Fruit fly (Drosophila melanogaster) whole organism, embryonic: ENCODE data around the gene CARPB.

Experiments
- ATbp ChIP-seq: fragments of 200-800 bp; sonication (Bioruptor generic); optimal IDR thresholded peaks from 2 replicates; lab custom pipeline; 2017; ENCODE audit warnings: missing biosample characterization, mild to moderate bottlenecking, missing genetic modification characterization, missing genetic modification reagents
- Abd-B ChIP-seq: fragments of 200-800 bp; sonication (Bioruptor generic); optimal IDR thresholded peaks from 2 replicates; lab custom pipeline; 2018; ENCODE audit warnings: missing biosample characterization, mild to moderate bottlenecking, missing genetic modification characterization, moderate library complexity
- BtbVII ChIP-seq: fragments of 200-800 bp; sonication (Bioruptor generic); optimal IDR thresholded peaks from 3 replicates; lab custom pipeline; 2017; ENCODE audit warnings: missing biosample characterization, mild to moderate bottlenecking, missing genetic modification characterization
- CG10267 ChIP-seq: fragments of 200-800 bp; sonication (Bioruptor generic); optimal IDR thresholded peaks from 2 replicates; lab custom pipeline; 2018; ENCODE audit warnings: missing biosample characterization, mild to moderate bottlenecking, missing genetic modification characterization, moderate library complexity
- CG10543 ChIP-seq: fragments of 200-800 bp; sonication (Bioruptor generic); optimal IDR thresholded peaks from 3 replicates; lab custom pipeline; 2017; ENCODE audit warnings: missing biosample characterization, mild to moderate bottlenecking, missing genetic modification characterization, moderate library complexity
- CG10654 ChIP-seq: fragments of 200-800 bp; sonication (Bioruptor generic); optimal IDR thresholded peaks from 2 replicates; lab custom pipeline; 2016; ENCODE audit warnings: missing biosample characterization, missing genetic modification characterization
- CG12219 ChIP-seq: fragments of 200-800 bp; sonication (Bioruptor generic); optimal IDR thresholded peaks from 3 replicates; lab custom pipeline; 2018; ENCODE audit warnings: missing biosample characterization, mild to moderate bottlenecking, missing genetic modification characterization
- CG15269 ChIP-seq: fragments of 200-800 bp; sonication (Bioruptor generic); optimal IDR thresholded peaks from 2 replicates; lab custom pipeline; 2018; ENCODE audit warnings: missing biosample characterization, mild to moderate bottlenecking, missing genetic modification characterization, moderate library complexity
- CG16779 ChIP-seq: fragments of 200-800 bp; sonication (Bioruptor generic); IDR thresholded peaks from 2 replicates; pipeline ENCODE4 v1.3.6; 2022; ENCODE audit warnings: missing biosample characterization, missing genetic modification characterization
- CG17359 ChIP-seq: fragments of 200-800 bp; sonication (Bioruptor generic); optimal IDR thresholded peaks from 3 replicates; lab custom pipeline; 2018; ENCODE audit warnings: missing biosample characterization, mild to moderate bottlenecking, missing genetic modification characterization, moderate library complexity
- CG17912 ChIP-seq: fragments of 200-800 bp; sonication (Bioruptor generic); optimal IDR thresholded peaks from 2 replicates; lab custom pipeline; 2018; ENCODE audit warnings: missing biosample characterization, mild to moderate bottlenecking, missing genetic modification characterization
- CG33557 ChIP-seq: fragments of 200-800 bp; sonication (Bioruptor generic); optimal IDR thresholded peaks from 2 replicates; lab custom pipeline; 2019; ENCODE audit warnings: missing biosample characterization, mild to moderate bottlenecking, missing genetic modification characterization, moderate library complexity
- CG4328 ChIP-seq: fragments of 200-800 bp; sonication (Bioruptor generic); optimal IDR thresholded peaks from 3 replicates; lab custom pipeline; 2017; ENCODE audit warnings: missing biosample characterization, missing genetic modification reagents, missing genetic modification characterization
- CG4820 ChIP-seq: fragments of 200-800 bp; sonication (Bioruptor generic); optimal IDR thresholded peaks from 3 replicates; lab custom pipeline; 2016; ENCODE audit warnings: missing biosample characterization, missing genetic modification characterization
- CG4854 ChIP-seq: fragments of 200-800 bp; sonication (Bioruptor generic); optimal IDR thresholded peaks from 2 replicates; lab custom pipeline; 2016; ENCODE audit warnings: missing biosample characterization, missing genetic modification characterization, inconsistent platforms
- CG6654 ChIP-seq: fragments of 200-800 bp; sonication (Bioruptor generic); optimal IDR thresholded peaks from 2 replicates; lab custom pipeline; 2017; ENCODE audit warnings: missing biosample characterization, mild to moderate bottlenecking, missing genetic modification characterization
- CG6813 ChIP-seq: fragments of 200-800 bp; sonication (Bioruptor generic); optimal IDR thresholded peaks from 2 replicates; lab custom pipeline; 2017; ENCODE audit warnings: missing biosample characterization, missing genetic modification characterization, mild to moderate bottlenecking, moderate library complexity, missing genetic modification reagents
- CG7556 ChIP-seq: fragments of 200-800 bp; sonication (Bioruptor generic); optimal IDR thresholded peaks from 2 replicates; lab custom pipeline; 2017; ENCODE audit warnings: missing biosample characterization, mild to moderate bottlenecking, missing genetic modification characterization
- CG9437 ChIP-seq: fragments of 200-800 bp; sonication (Bioruptor generic); optimal IDR thresholded peaks from 2 replicates; lab custom pipeline; 2018; ENCODE audit warnings: missing biosample characterization, mild to moderate bottlenecking, missing genetic modification characterization
- Chrac-16 ChIP-seq: fragments of 200-800 bp; sonication (Bioruptor generic); optimal IDR thresholded peaks from 3 replicates; lab custom pipeline; 2016; ENCODE audit warnings: missing biosample characterization, missing genetic modification characterization
- CoRest ChIP-seq: fragments of 200-800 bp; sonication (Bioruptor generic); optimal IDR thresholded peaks from 3 replicates; lab custom pipeline; 2018; ENCODE audit warnings: missing biosample characterization, mild to moderate bottlenecking, missing genetic modification characterization, moderate library complexity
- Dek ChIP-seq: fragments of 200-800 bp; sonication (Bioruptor generic); optimal IDR thresholded peaks from 3 replicates; lab custom pipeline; 2019; ENCODE audit warnings: missing biosample characterization, mild to moderate bottlenecking, missing genetic modification characterization, moderate library complexity
- H15 ChIP-seq: fragments of 200-800 bp; sonication (Bioruptor generic); IDR thresholded peaks from 3 replicates; pipeline ENCODE4 v1.3.6; 2022; ENCODE audit warnings: missing biosample characterization, missing genetic modification characterization
- Hr51 ChIP-seq, 2 experiments: fragments of 200-800 bp; sonication (Bioruptor generic); optimal IDR thresholded peaks; 2 replicates in 1 of 2; 3 replicates in 1 of 2; lab custom pipeline; 2016 to 2018; ENCODE audit warnings: missing biosample characterization in 2 of 2, missing genetic modification characterization in 2 of 2, mild to moderate bottlenecking in 1 of 2, moderate library complexity in 1 of 2
- Nf-YB ChIP-seq: fragments of 200-800 bp; sonication (Bioruptor generic); optimal IDR thresholded peaks from 3 replicates; lab custom pipeline; 2019; ENCODE audit warnings: missing biosample characterization, mild to moderate bottlenecking, missing genetic modification characterization, moderate library complexity
- Nf-YC ChIP-seq: fragments of 200-800 bp; optimal IDR thresholded peaks from 3 replicates; lab custom pipeline; 2019; ENCODE audit warnings: missing biosample characterization, mild to moderate bottlenecking, missing genetic modification characterization, moderate library complexity
- Rfx ChIP-seq: fragments of 200-800 bp; sonication (Bioruptor generic); IDR thresholded peaks from 2 replicates; pipeline ENCODE4 v1.3.6; 2022; ENCODE audit warnings: missing biosample characterization, missing genetic modification characterization
- Sox102F ChIP-seq: fragments of 200-800 bp; sonication (Bioruptor generic); optimal IDR thresholded peaks from 2 replicates; lab custom pipeline; 2018; ENCODE audit warnings: missing biosample characterization, mild to moderate bottlenecking, missing genetic modification characterization, moderate library complexity
- YL-1 ChIP-seq: fragments of 200-800 bp; sonication (Bioruptor generic); optimal IDR thresholded peaks from 3 replicates; lab custom pipeline; 2017; ENCODE audit warnings: missing biosample characterization, mild to moderate bottlenecking, missing genetic modification characterization
- abd-A ChIP-seq: fragments of 200-800 bp; sonication (Bioruptor generic); optimal IDR thresholded peaks from 3 replicates; lab custom pipeline; 2019; ENCODE audit warnings: missing biosample characterization, mild to moderate bottlenecking, missing genetic modification characterization, moderate library complexity
- dpn ChIP-seq, 2 experiments: fragments of 200-800 bp; sonication (Bioruptor generic); optimal IDR thresholded peaks; 3 replicates each; lab custom pipeline; 2016; ENCODE audit warnings: missing biosample characterization in 2 of 2, missing genetic modification characterization in 2 of 2
- fd102C ChIP-seq: fragments of 200-800 bp; sonication (Bioruptor generic); optimal IDR thresholded peaks from 2 replicates; lab custom pipeline; 2018; ENCODE audit warnings: missing biosample characterization, mild to moderate bottlenecking, missing genetic modification characterization, moderate library complexity
- fd3F ChIP-seq: fragments of 200-800 bp; sonication (Bioruptor generic); optimal IDR thresholded peaks from 2 replicates; lab custom pipeline; 2018; ENCODE audit warnings: missing biosample characterization, mild to moderate bottlenecking, missing genetic modification characterization, moderate library complexity
- fru ChIP-seq: fragments of >200 bp; optimal IDR thresholded peaks from 2 replicates; lab custom pipeline; 2017
- gcm ChIP-seq: fragments of 200-800 bp; sonication (Bioruptor generic); optimal IDR thresholded peaks from 2 replicates; lab custom pipeline; 2019; ENCODE audit warnings: missing biosample characterization, mild to moderate bottlenecking, missing genetic modification characterization, moderate library complexity
- gro ChIP-seq: fragments of 200-800 bp; sonication (Bioruptor generic); optimal IDR thresholded peaks from 2 replicates; lab custom pipeline; 2016; ENCODE audit warnings: missing biosample characterization, missing genetic modification characterization
- gsb-n ChIP-seq: fragments of 200-800 bp; sonication (Bioruptor generic); optimal IDR thresholded peaks from 3 replicates; lab custom pipeline; 2018; ENCODE audit warnings: missing biosample characterization, mild to moderate bottlenecking, missing genetic modification characterization
- ind ChIP-seq: fragments of 200-800 bp; sonication (Bioruptor generic); optimal IDR thresholded peaks from 3 replicates; lab custom pipeline; 2016; ENCODE audit warnings: missing biosample characterization, missing genetic modification characterization
- lab ChIP-seq: fragments of 200-800 bp; sonication (Bioruptor generic); optimal IDR thresholded peaks from 3 replicates; lab custom pipeline; 2017; ENCODE audit warnings: missing biosample characterization, missing genetic modification characterization, mild to moderate bottlenecking, moderate library complexity, missing genetic modification reagents
- mld ChIP-seq: fragments of 200-800 bp; sonication (Bioruptor generic); IDR thresholded peaks from 3 replicates; pipeline ENCODE4 v1.3.6; 2022; ENCODE audit warnings: missing biosample characterization, missing genetic modification characterization; ENCODE audit not compliant: partially characterized antibody
- odd ChIP-seq: fragments of 200-800 bp; sonication (Bioruptor generic); optimal IDR thresholded peaks from 2 replicates; lab custom pipeline; 2017; ENCODE audit warnings: missing biosample characterization, mild to moderate bottlenecking, missing genetic modification characterization
- org-1 ChIP-seq: fragments of 200-800 bp; sonication (Bioruptor generic); optimal IDR thresholded peaks from 2 replicates; lab custom pipeline; 2017; ENCODE audit warnings: missing biosample characterization, missing genetic modification characterization
- pb ChIP-seq: fragments of 200-800 bp; sonication (Bioruptor generic); optimal IDR thresholded peaks from 3 replicates; lab custom pipeline; 2016; ENCODE audit warnings: missing biosample characterization, missing genetic modification characterization
- phol ChIP-seq: fragments of 200-800 bp; sonication (Bioruptor generic); optimal IDR thresholded peaks from 3 replicates; lab custom pipeline; 2018; ENCODE audit warnings: missing biosample characterization, mild to moderate bottlenecking, missing genetic modification characterization, moderate library complexity
- ranshi ChIP-seq: fragments of 200-800 bp; sonication (Bioruptor generic); IDR thresholded peaks from 2 replicates; pipeline ENCODE4 v1.3.6; 2022; ENCODE audit warnings: missing biosample characterization, missing genetic modification characterization
- run ChIP-seq: fragments of 200-800 bp; sonication (Bioruptor generic); optimal IDR thresholded peaks from 3 replicates; lab custom pipeline; 2018; ENCODE audit warnings: missing biosample characterization, mild to moderate bottlenecking, missing genetic modification characterization
- tin ChIP-seq: fragments of 200-800 bp; sonication (Bioruptor generic); optimal IDR thresholded peaks from 3 replicates; lab custom pipeline; 2016; ENCODE audit warnings: missing biosample characterization, missing genetic modification characterization
- unpg ChIP-seq: fragments of 200-800 bp; sonication (Bioruptor generic); optimal IDR thresholded peaks from 3 replicates; lab custom pipeline; 2018; ENCODE audit warnings: missing biosample characterization, mild to moderate bottlenecking, missing genetic modification characterization, moderate library complexity
- z ChIP-seq: fragments of 200-800 bp; sonication (Bioruptor generic); IDR thresholded peaks from 3 replicates; pipeline ENCODE4 v1.3.6; 2022; ENCODE audit warnings: missing biosample characterization, missing genetic modification characterization

The CARPB gene

dm6 chrX:9899535-9900179 is 116.6 kb downstream of the CARPB start, which contains the start of gene CG15249 (continued):
- TF ChIP-seq ATbp (GFP tag; lab: Kevin White, UChicago) (peak; percentile 34), Rfx (GFP tag; lab: Robert Waterston, UW) (no peak), gro (GFP tag; lab: Kevin White, UChicago) (no peak), CG17359 (tag; lab: Kevin White, UChicago) (peak; percentile 54), CG6813 (GFP tag; lab: Kevin White, UChicago) (peak; percentile 26), unpg (GFP tag; lab: Kevin White, UChicago) (peak; percentile 61), CoRest (tag; lab: Kevin White, UChicago) (peak; percentile 75), Chrac-16 (no peak), CG9437 (GFP tag; lab: Kevin White, UChicago) (peak; percentile 60), CG16779 (GFP tag; lab: Robert Waterston, UW) (no peak), org-1 (GFP tag; lab: Kevin White, UChicago) (no peak), CG6654 (GFP tag; lab: Kevin White, UChicago) (peak; percentile 20), phol (peak; percentile 68), odd (GFP tag; lab: Kevin White, UChicago) (peak; percentile 69), CG4854 (GFP tag; lab: Kevin White, UChicago) (no peak), CG10543 (peak; percentile 14), CG7556 (GFP tag; lab: Kevin White, UChicago) (peak; percentile 77), CG10267 (tag; lab: Kevin White, UChicago) (peak; percentile 58), CG15269 (tag; lab: Kevin White, UChicago) (peak; percentile 63), lab (GFP tag; lab: Kevin White, UChicago) (peak; percentile 44), Nf-YB (GFP tag; lab: Kevin White, UChicago) (peak; percentile 32), ranshi (no peak), pb (no peak), gcm (GFP tag; lab: Kevin White, UChicago) (peak; percentile 46), z (GFP tag; lab: Robert Waterston, UW) (no peak), Dek (peak; percentile 29), abd-A (tag; lab: Kevin White, UChicago) (no peak), ind (GFP tag; lab: Kevin White, UChicago) (peak; percentile 23), tin (GFP tag; lab: Kevin White, UChicago) (peak; percentile 3), CG10654 (GFP tag; lab: Kevin White, UChicago) (peak; percentile 2), CG33557 (peak; percentile 36), dpn (GFP tag; optimal IDR thresholded peaks at IDR 0.05; lab: Kevin White, UChicago) (peak in 1 of 2 experiments; percentile 26), fd102C (GFP tag; lab: Kevin White, UChicago) (no peak), fru (no peak), BtbVII (GFP tag; lab: Kevin White, UChicago) (peak; percentile 20), Abd-B (GFP tag; lab: Kevin White, UChicago) (peak; percentile 18), CG4328 (GFP tag; lab: Kevin White, UChicago) (peak; percentile 42), H15 (no peak), CG17912 (GFP tag; lab: Kevin White, UChicago) (no peak), fd3F (GFP tag; lab: Kevin White, UChicago) (peak; percentile 8), Nf-YC (tag; lab: Kevin White, UChicago) (peak; percentile 60), Sox102F (GFP tag; lab: Kevin White, UChicago) (peak; percentile 66), CG12219 (GFP tag; lab: Kevin White, UChicago) (no peak), Hr51 (GFP tag; optimal IDR thresholded peaks at IDR 0.05; lab: Kevin White, UChicago) (peak in 1 of 2 experiments; percentile 82), gsb-n (tag; lab: Kevin White, UChicago) (peak; percentile 59), CG4820 (peak; percentile 9), run (tag; lab: Kevin White, UChicago) (peak; percentile 58), mld (GFP tag; lab: Robert Waterston, UW) (no peak), YL-1 (no peak)
